Worm (Caenorhabditis elegans) whole organism, mixed stage, embryonic: ENCODE data around the gene B0416.4.

Source experiments
- blmp-1 ChIP-seq: fragments of 150-350 bp; optimal IDR thresholded peaks from 2 replicates; lab custom pipeline; 2014; ENCODE audit warnings: missing biosample characterization, missing genetic modification characterization
- elt-1 ChIP-seq: sonication (generic microtip); optimal IDR thresholded peaks from 2 replicates; lab custom pipeline; 2017; ENCODE audit warnings: missing genetic modification characterization, mild to moderate bottlenecking, missing compliant biosample characterization, antibody characterized with exemption, moderate library complexity, borderline replicate concordance; ENCODE audit not compliant: insufficient read depth
- ham-2 ChIP-seq: fragments of 200-800 bp; sonication (Bioruptor generic); optimal IDR thresholded peaks from 2 replicates; lab custom pipeline; 2018; ENCODE audit warnings: mild to moderate bottlenecking, missing genetic modification characterization, missing compliant biosample characterization
- lin-13 ChIP-seq: fragments of 150-350 bp; optimal IDR thresholded peaks from 2 replicates; lab custom pipeline; 2014; ENCODE audit warnings: missing biosample characterization, missing genetic modification characterization
- lsy-2 ChIP-seq: fragments of 150-350 bp; optimal IDR thresholded peaks from 2 replicates; lab custom pipeline; 2014; ENCODE audit warnings: missing biosample characterization, missing genetic modification characterization
- nhr-237 ChIP-seq: fragments of 150-350 bp; optimal IDR thresholded peaks from 2 replicates; lab custom pipeline; 2014; ENCODE audit warnings: missing biosample characterization, missing genetic modification characterization
- nhr-28 ChIP-seq: fragments of 150-350 bp; optimal IDR thresholded peaks from 2 replicates; lab custom pipeline; 2014; ENCODE audit warnings: missing biosample characterization, missing genetic modification characterization
- nhr-76 ChIP-seq: sonication (generic microtip); optimal IDR thresholded peaks from 2 replicates; lab custom pipeline; 2017; ENCODE audit warnings: missing biosample characterization, missing genetic modification characterization
- pha-4 ChIP-seq: fragments of 150-350 bp; optimal IDR thresholded peaks from 2 replicates; lab custom pipeline; 2018; ENCODE audit warnings: missing biosample characterization, missing genetic modification reagents, missing genetic modification characterization
- snpc-4 ChIP-seq: fragments of 150-350 bp; optimal IDR thresholded peaks from 2 replicates; lab custom pipeline; 2014; ENCODE audit warnings: missing biosample characterization, missing genetic modification characterization
- unc-39 ChIP-seq: fragments of 150-350 bp; optimal IDR thresholded peaks from 2 replicates; lab custom pipeline; 2014; ENCODE audit warnings: missing biosample characterization, missing genetic modification characterization

ce11 chrX:9233805-9234204, 44.9 kb upstream of the B0416.4 start:
- TF ChIP-seq snpc-4 (tag; lab: Kevin White, UChicago) (no peak), nhr-76 (no peak), blmp-1 (tag; lab: Kevin White, UChicago) (no peak), unc-39 (tag; lab: Kevin White, UChicago) (no peak), lsy-2 (tag; lab: Kevin White, UChicago) (no peak), lin-13 (tag; lab: Kevin White, UChicago) (no peak), nhr-28 (no peak), pha-4 (tag; lab: Kevin White, UChicago) (no peak), ham-2 (GFP tag; lab: Kevin White, UChicago) (no peak), elt-1 (tag; lab: Kevin White, UChicago) (no peak), nhr-237 (no peak)
